Worm (Caenorhabditis elegans) whole organism, L1 larva: Measurements from ENCODE around the gene tag-321.

Source experiments
- elt-2 ChIP-seq: sonication (generic microtip); optimal IDR thresholded peaks from 2 replicates; lab custom pipeline; 2016; ENCODE audit warnings: missing genetic modification characterization, mild to moderate bottlenecking, inconsistent platforms, missing compliant biosample characterization, missing genetic modification reagents
- hlh-4 ChIP-seq: sonication (generic microtip); optimal IDR thresholded peaks from 2 replicates; lab custom pipeline; 2016; ENCODE audit warnings: mild to moderate bottlenecking, missing genetic modification characterization, missing compliant biosample characterization
- irx-1 ChIP-seq: sonication (generic microtip); optimal IDR thresholded peaks from 2 replicates; lab custom pipeline; 2016; ENCODE audit warnings: missing genetic modification characterization, missing compliant biosample characterization
- lin-15B ChIP-seq: fragments of 150-350 bp; sonication (generic microtip); optimal IDR thresholded peaks from 3 replicates; lab custom pipeline; 2014; ENCODE audit warnings: missing biosample characterization, missing genetic modification characterization
- lin-35 ChIP-seq, 2 experiments: fragments of 150-350 bp; optimal IDR thresholded peaks; 2 replicates each; lab custom pipeline; 2014; ENCODE audit warnings: missing biosample characterization in 2 of 2, missing genetic modification characterization in 2 of 2, missing genetic modification reagents in 2 of 2

DNA sequence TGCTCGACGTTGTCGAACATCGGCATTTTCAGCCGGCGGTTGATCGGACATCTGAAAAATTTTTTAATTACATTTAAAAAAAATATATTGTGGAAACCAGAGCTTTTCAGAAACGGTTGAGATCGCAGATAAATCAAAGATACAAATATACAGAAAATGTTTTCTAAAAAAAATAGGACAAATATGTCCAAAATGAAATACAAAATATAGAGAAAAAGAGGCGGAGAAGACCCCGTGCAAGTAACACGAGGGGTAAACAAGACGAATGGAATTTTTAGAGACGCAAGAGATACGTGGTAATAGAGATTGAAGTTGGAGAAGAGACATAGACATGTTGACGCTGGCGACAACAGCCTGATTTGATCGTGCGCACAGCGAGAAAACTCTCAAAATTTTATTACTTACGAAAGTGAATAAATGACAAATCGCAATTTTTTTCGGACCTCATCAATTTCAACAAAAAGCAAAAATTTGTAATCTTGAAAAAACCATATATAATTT is 32.1 kb upstream of the tag-321 start, which contains the start of gene cdgs-1:
- TF ChIP-seq hlh-4 (tag; lab: Kevin White, UChicago) (no peak), irx-1 (no peak), lin-15B (tag; lab: Kevin White, UChicago) (no peak), lin-35 (GFP tag; optimal IDR thresholded peaks at IDR 0.05; lab: Kevin White, UChicago) (peak; percentile 41 to 73), elt-2 (tag; lab: Kevin White, UChicago) (no peak)
